Worm (Caenorhabditis elegans) whole organism, young adult: ENCODE data around the gene ipla-1.
A peak's percentile ranks its signal among the peaks of the same experiment; 100 is the strongest.

Experiments
- B0035.1 ChIP-seq: sonication (generic microtip); optimal IDR thresholded peaks from 2 replicates; lab custom pipeline; 2016; ENCODE audit warnings: missing genetic modification characterization, mild to moderate bottlenecking, missing compliant biosample characterization, missing genotype, missing genetic modification reagents
- B0336.3 ChIP-seq: fragments of 200-800 bp; sonication (Bioruptor generic); IDR thresholded peaks from 2 replicates; pipeline ENCODE4 v1.3.6; 2022; ENCODE audit warnings: missing genetic modification characterization, missing compliant biosample characterization
- D2030.7 ChIP-seq: fragments of 200-800 bp; sonication (Bioruptor generic); IDR thresholded peaks from 2 replicates; pipeline ENCODE4 v1.3.6; 2022; ENCODE audit warnings: missing genetic modification reagents, missing genetic modification characterization, missing compliant biosample characterization
- F22D6.2 ChIP-seq: sonication (generic microtip); optimal IDR thresholded peaks from 2 replicates; lab custom pipeline; 2016; ENCODE audit warnings: mild to moderate bottlenecking, missing genetic modification characterization, missing compliant biosample characterization
- F39B2.1 ChIP-seq: fragments of 200-800 bp; sonication (Bioruptor generic); IDR thresholded peaks from 2 replicates; pipeline ENCODE4 v1.3.6; 2022; ENCODE audit warnings: missing genetic modification reagents, missing genetic modification characterization, missing compliant biosample characterization
- T26A5.8 ChIP-seq: sonication (generic microtip); optimal IDR thresholded peaks from 2 replicates; lab custom pipeline; 2016; ENCODE audit warnings: missing genetic modification characterization, missing compliant biosample characterization
- Y67H2A.10 ChIP-seq: fragments of 200-800 bp; sonication (Bioruptor generic); conservative IDR thresholded peaks from 2 replicates; pipeline ENCODE4 v1.3.6; 2022; ENCODE audit warnings: missing genetic modification reagents, missing genetic modification characterization, missing compliant biosample characterization
- ama-1 ChIP-seq, 3 experiments: fragments of 150-350 bp in 1 of 3; sonication (generic microtip) in 2 of 3; optimal IDR thresholded peaks; 2 replicates each; lab custom pipeline; 2014 to 2018; ENCODE audit warnings: missing biosample characterization in 2 of 3, missing genetic modification characterization in 2 of 3, missing genetic modification reagents in 2 of 3
- aptf-2 ChIP-seq: fragments of 200-800 bp; sonication (Bioruptor generic); conservative IDR thresholded peaks from 2 replicates; pipeline ENCODE4 v1.3.6; 2022; ENCODE audit warnings: missing genetic modification reagents, missing genetic modification characterization, missing compliant biosample characterization
- atf-7 ChIP-seq: sonication (generic microtip); optimal IDR thresholded peaks from 2 replicates; lab custom pipeline; 2017; ENCODE audit warnings: mild to moderate bottlenecking, missing genetic modification characterization, missing compliant biosample characterization
- attf-3 ChIP-seq: fragments of 200-800 bp; sonication (Bioruptor generic); conservative IDR thresholded peaks from 2 replicates; pipeline ENCODE4 v1.3.6; 2022; ENCODE audit warnings: missing genetic modification reagents, missing genetic modification characterization, missing compliant biosample characterization
- cebp-1 ChIP-seq, 2 experiments: fragments of 200-800 bp in 1 of 2; sonication (Bioruptor generic) in 1 of 2; sonication (generic microtip) in 1 of 2; IDR thresholded peaks in 1 of 2; optimal IDR thresholded peaks in 1 of 2; 2 replicates each; pipeline versions ENCODE4 v1.3.6 to Lab custom; 2017 to 2022; ENCODE audit warnings: missing compliant biosample characterization in 2 of 2, missing genetic modification characterization in 2 of 2, mild to moderate bottlenecking in 1 of 2, missing genetic modification reagents in 1 of 2, moderate library complexity in 1 of 2
- ceh-58 ChIP-seq: fragments of 200-800 bp; sonication (Bioruptor generic); IDR thresholded peaks from 2 replicates; pipeline ENCODE4 v1.3.6; 2022; ENCODE audit warnings: missing genetic modification characterization, missing compliant biosample characterization
- dox-1 ChIP-seq: fragments of 200-800 bp; sonication (Bioruptor generic); IDR thresholded peaks from 2 replicates; pipeline ENCODE4 v1.3.6; 2022; ENCODE audit warnings: missing genetic modification reagents, missing genetic modification characterization, missing compliant biosample characterization
- dpl-1 ChIP-seq: fragments of 150-350 bp; optimal IDR thresholded peaks from 2 replicates; lab custom pipeline; 2014; ENCODE audit warnings: missing biosample characterization, missing genetic modification reagents, missing genetic modification characterization
- egrh-3 ChIP-seq: fragments of 200-800 bp; sonication (Bioruptor generic); IDR thresholded peaks from 2 replicates; pipeline ENCODE4 v1.3.6; 2022; ENCODE audit warnings: missing genetic modification reagents, missing genetic modification characterization, missing compliant biosample characterization
- ekl-4 ChIP-seq: fragments of 200-800 bp; sonication (Bioruptor generic); IDR thresholded peaks from 2 replicates; pipeline ENCODE4 v1.3.6; 2022; ENCODE audit warnings: missing genetic modification reagents, missing genetic modification characterization, missing compliant biosample characterization
- fkh-3 ChIP-seq: sonication (generic microtip); optimal IDR thresholded peaks from 2 replicates; lab custom pipeline; 2016; ENCODE audit warnings: mild to moderate bottlenecking, missing genetic modification characterization, missing compliant biosample characterization
- gei-17 ChIP-seq: fragments of 200-800 bp; sonication (Bioruptor generic); optimal IDR thresholded peaks from 2 replicates; lab custom pipeline; 2018; ENCODE audit warnings: mild to moderate bottlenecking, missing genetic modification characterization, missing compliant biosample characterization
- hlh-26 ChIP-seq: fragments of 200-800 bp; sonication (Bioruptor generic); conservative IDR thresholded peaks from 2 replicates; pipeline ENCODE4 v1.3.6; 2022; ENCODE audit warnings: missing genetic modification reagents, missing genetic modification characterization, missing compliant biosample characterization
- hmg-1.2 ChIP-seq: fragments of 200-800 bp; sonication (Bioruptor generic); IDR thresholded peaks from 2 replicates; pipeline ENCODE4 v1.3.6; 2022; ENCODE audit warnings: missing genetic modification reagents, missing genetic modification characterization, missing compliant biosample characterization
- hmg-20 ChIP-seq: fragments of 200-800 bp; sonication (Bioruptor generic); IDR thresholded peaks from 2 replicates; pipeline ENCODE4 v1.3.6; 2022; ENCODE audit warnings: missing genetic modification reagents, missing genetic modification characterization, missing compliant biosample characterization
- hrde-1 ChIP-seq: sonication (generic microtip); optimal IDR thresholded peaks from 2 replicates; lab custom pipeline; 2016; ENCODE audit warnings: missing genetic modification characterization, mild to moderate bottlenecking, missing compliant biosample characterization, moderate library complexity, missing genotype, missing genetic modification reagents, borderline replicate concordance
- lag-1 ChIP-seq: fragments of 200-800 bp; sonication (Bioruptor generic); IDR thresholded peaks from 2 replicates; pipeline ENCODE4 v1.3.6; 2022; ENCODE audit warnings: missing genetic modification reagents, missing genetic modification characterization, missing compliant biosample characterization
- let-607 ChIP-seq, 2 experiments: fragments of 200-800 bp in 1 of 2; sonication (Bioruptor generic) in 1 of 2; sonication (generic microtip) in 1 of 2; optimal IDR thresholded peaks; 2 replicates each; lab custom pipeline; 2016 to 2018; ENCODE audit warnings: mild to moderate bottlenecking in 2 of 2, missing compliant biosample characterization in 2 of 2, missing genetic modification characterization in 2 of 2, moderate library complexity in 2 of 2, missing genotype in 1 of 2
- lir-1 ChIP-seq: fragments of 200-800 bp; sonication (Bioruptor generic); conservative IDR thresholded peaks from 2 replicates; pipeline ENCODE4 v1.3.6; 2022; ENCODE audit warnings: missing genetic modification reagents, missing genetic modification characterization, missing compliant biosample characterization
- lsl-1 ChIP-seq: fragments of 200-800 bp; sonication (Bioruptor generic); optimal IDR thresholded peaks from 2 replicates; lab custom pipeline; 2018; ENCODE audit warnings: mild to moderate bottlenecking, missing genetic modification characterization, moderate library complexity, missing compliant biosample characterization
- madf-10 ChIP-seq: sonication (generic microtip); optimal IDR thresholded peaks from 2 replicates; lab custom pipeline; 2016; ENCODE audit warnings: mild to moderate bottlenecking, missing genetic modification characterization, missing compliant biosample characterization
- madf-3 ChIP-seq: fragments of 200-800 bp; sonication (Bioruptor generic); IDR thresholded peaks from 2 replicates; pipeline ENCODE4 v1.3.6; 2022; ENCODE audit warnings: missing genetic modification reagents, missing genetic modification characterization, missing compliant biosample characterization
- madf-8 ChIP-seq: fragments of 200-800 bp; sonication (Bioruptor generic); conservative IDR thresholded peaks from 2 replicates; pipeline ENCODE4 v1.3.6; 2022; ENCODE audit warnings: missing genetic modification reagents, missing genetic modification characterization, missing compliant biosample characterization
- mel-28 ChIP-seq: sonication (generic microtip); optimal IDR thresholded peaks from 2 replicates; lab custom pipeline; 2016; ENCODE audit warnings: borderline replicate concordance, mild to moderate bottlenecking, missing genetic modification characterization, missing compliant biosample characterization
- nfyb-1 ChIP-seq: fragments of 200-800 bp; sonication (Bioruptor generic); IDR thresholded peaks from 2 replicates; pipeline ENCODE4 v1.3.6; 2022; ENCODE audit warnings: missing genetic modification reagents, missing genetic modification characterization, missing compliant biosample characterization
- pbrm-1 ChIP-seq: fragments of 200-800 bp; sonication (Bioruptor generic); IDR thresholded peaks from 2 replicates; pipeline ENCODE4 v1.3.6; 2022; ENCODE audit warnings: missing genetic modification reagents, missing genetic modification characterization, missing compliant biosample characterization
- rec-8 ChIP-seq, 2 experiments: sonication (generic microtip); optimal IDR thresholded peaks; 2 replicates each; lab custom pipeline; 2016; ENCODE audit warnings: mild to moderate bottlenecking in 2 of 2, missing genetic modification characterization in 2 of 2, missing genetic modification reagents in 2 of 2, missing genotype in 2 of 2, missing biosample characterization in 1 of 2, missing compliant biosample characterization in 1 of 2, moderate library complexity in 1 of 2
- repo-1 ChIP-seq: sonication (generic microtip); optimal IDR thresholded peaks from 2 replicates; lab custom pipeline; 2017; ENCODE audit warnings: mild to moderate bottlenecking, missing genetic modification characterization, missing compliant biosample characterization
- rpc-1 ChIP-seq, 2 experiments: fragments of 150-350 bp in 1 of 2; sonication (generic microtip) in 1 of 2; optimal IDR thresholded peaks; 2 replicates each; lab custom pipeline; 2014 to 2018; ENCODE audit warnings: missing biosample characterization in 1 of 2, missing genetic modification characterization in 1 of 2, missing genetic modification reagents in 1 of 2, missing genotype in 1 of 2
- sdz-38 ChIP-seq: sonication (generic microtip); optimal IDR thresholded peaks from 2 replicates; lab custom pipeline; 2016; ENCODE audit warnings: missing genotype, missing genetic modification characterization, missing compliant biosample characterization
- snpc-1.1 ChIP-seq: sonication (generic microtip); optimal IDR thresholded peaks from 2 replicates; lab custom pipeline; 2017; ENCODE audit warnings: missing genetic modification characterization, mild to moderate bottlenecking, missing compliant biosample characterization, antibody characterized with exemption, moderate library complexity, missing genotype, missing genetic modification reagents; ENCODE audit not compliant: insufficient read depth
- snpc-3.4 ChIP-seq: sonication (generic microtip); optimal IDR thresholded peaks from 2 replicates; lab custom pipeline; 2017; ENCODE audit warnings: missing genetic modification characterization, mild to moderate bottlenecking, missing compliant biosample characterization, antibody characterized with exemption, moderate library complexity, missing genotype, missing genetic modification reagents
- tbp1 ChIP-seq: fragments of 200-800 bp; sonication (Bioruptor generic); optimal IDR thresholded peaks from 2 replicates; lab custom pipeline; 2018; ENCODE audit warnings: mild to moderate bottlenecking, missing genetic modification characterization, missing compliant biosample characterization
- tbx-9 ChIP-seq: sonication (generic microtip); optimal IDR thresholded peaks from 2 replicates; lab custom pipeline; 2016; ENCODE audit warnings: borderline replicate concordance, missing genetic modification characterization, inconsistent platforms, missing compliant biosample characterization
- tlf-1 ChIP-seq: fragments of 200-800 bp; sonication (Bioruptor generic); optimal IDR thresholded peaks from 2 replicates; lab custom pipeline; 2018; ENCODE audit warnings: mild to moderate bottlenecking, missing genetic modification characterization, missing compliant biosample characterization
- unc-62 ChIP-seq: fragments of 150-350 bp; optimal IDR thresholded peaks from 2 replicates; lab custom pipeline; 2014; ENCODE audit warnings: missing biosample characterization, missing genetic modification reagents, missing genetic modification characterization
- xnd-1 ChIP-seq: sonication (generic microtip); optimal IDR thresholded peaks from 2 replicates; lab custom pipeline; 2016; ENCODE audit warnings: missing genotype, missing genetic modification reagents, missing genetic modification characterization, missing compliant biosample characterization
- ztf-26 ChIP-seq: sonication (generic microtip); optimal IDR thresholded peaks from 2 replicates; lab custom pipeline; 2017; ENCODE audit warnings: missing genetic modification characterization, missing compliant biosample characterization
- ztf-3 ChIP-seq: fragments of 200-800 bp; sonication (Bioruptor generic); optimal IDR thresholded peaks from 2 replicates; lab custom pipeline; 2018; ENCODE audit warnings: mild to moderate bottlenecking, missing genetic modification characterization, missing compliant biosample characterization
- ztf-6 ChIP-seq: fragments of 200-800 bp; sonication (Bioruptor generic); IDR thresholded peaks from 2 replicates; pipeline ENCODE4 v1.3.6; 2022; ENCODE audit warnings: missing genetic modification reagents, missing genetic modification characterization, missing compliant biosample characterization

Gene ipla-1

DNA sequence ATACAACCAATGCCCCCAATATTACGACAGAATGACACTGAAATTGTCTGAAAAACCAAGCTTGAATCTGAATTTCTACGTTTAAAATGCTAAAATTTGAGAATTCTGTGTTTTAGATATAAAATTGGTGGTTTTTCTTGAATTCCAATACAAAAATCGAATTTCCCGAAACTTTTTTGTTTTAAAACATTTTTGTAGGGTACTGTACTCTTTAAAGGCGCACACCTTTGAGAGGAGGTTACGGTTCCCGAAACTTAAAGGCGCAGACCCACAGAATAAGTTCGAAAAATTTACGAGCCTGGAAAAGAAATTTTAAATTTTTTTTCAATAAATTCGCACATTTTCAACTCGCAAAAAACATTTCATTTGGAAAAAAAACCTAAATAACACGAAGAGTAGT, 3.5 kb upstream of the ipla-1 start (continued):
- no peak for TF ChIP-seq tbx-9 (tag; lab: Kevin White, UChicago)
- TF ChIP-seq madf-8 (GFP tag; lab: Robert Waterston, UW), result peak; percentile 98
- peak; percentile 99 for TF ChIP-seq lsl-1 (GFP tag; lab: Kevin White, UChicago)
- no peak for TF ChIP-seq rpc-1 (optimal IDR thresholded peaks at IDR 0.05; lab: Kevin White, UChicago)
- no peak for TF ChIP-seq rpc-1 (tag; optimal IDR thresholded peaks at IDR 0.05; lab: Kevin White, UChicago)
- peak; percentile 80 for TF ChIP-seq D2030.7 (GFP tag; lab: Robert Waterston, UW)
- no peak for TF ChIP-seq madf-10 (tag; lab: Kevin White, UChicago)
- TF ChIP-seq ceh-58, result no peak
- TF ChIP-seq mel-28 (tag; lab: Kevin White, UChicago), result no peak
- peak; percentile 42; the same call in 1 of the 2 replicates for TF ChIP-seq dox-1
- no peak for TF ChIP-seq B0336.3 (GFP tag; lab: Robert Waterston, UW)
- no peak for TF ChIP-seq F39B2.1 (GFP tag; lab: Robert Waterston, UW)
- no peak for TF ChIP-seq cebp-1 (GFP tag; IDR thresholded peaks at IDR 0.05; lab: Robert Waterston, UW)
- TF ChIP-seq cebp-1 (tag; optimal IDR thresholded peaks at IDR 0.05; lab: Kevin White, UChicago), result no peak
- no peak for TF ChIP-seq gei-17 (GFP tag; lab: Kevin White, UChicago)
- TF ChIP-seq let-607 (tag; optimal IDR thresholded peaks at IDR 0.05; lab: Kevin White, UChicago), result no peak
- no peak for TF ChIP-seq sdz-38 (tag; lab: Kevin White, UChicago)
- TF ChIP-seq repo-1 (tag; lab: Kevin White, UChicago), result no peak
- TF ChIP-seq ekl-4 (GFP tag; lab: Robert Waterston, UW), result no peak
- TF ChIP-seq hmg-20 (GFP tag; lab: Robert Waterston, UW), result no peak
- peak; percentile 21; the same call in 1 of the 2 replicates for TF ChIP-seq hmg-1.2
- peak; percentile 33 for TF ChIP-seq tbp1 (GFP tag; lab: Kevin White, UChicago)
- TF ChIP-seq egrh-3, result no peak
- TF ChIP-seq ztf-6 (GFP tag; lab: Robert Waterston, UW), result no peak
- no peak for TF ChIP-seq ztf-3 (GFP tag; lab: Kevin White, UChicago)
- TF ChIP-seq Y67H2A.10, result no peak
- peak; percentile 42 for TF ChIP-seq dpl-1 (GFP tag; lab: Kevin White, UChicago)
- no peak for TF ChIP-seq lag-1 (GFP tag; lab: Robert Waterston, UW)
- no peak for TF ChIP-seq atf-7 (tag; lab: Kevin White, UChicago)
- TF ChIP-seq nfyb-1 (GFP tag; lab: Robert Waterston, UW), result no peak
- no peak for TF ChIP-seq snpc-3.4
- no peak for TF ChIP-seq ama-1 (optimal IDR thresholded peaks at IDR 0.05; lab: Kevin White, UChicago)
- no peak for TF ChIP-seq ama-1 (GFP tag; optimal IDR thresholded peaks at IDR 0.05; lab: Kevin White, UChicago)
- no peak for TF ChIP-seq B0035.1 (tag; lab: Kevin White, UChicago)
- TF ChIP-seq F22D6.2, result no peak
- no peak for TF ChIP-seq hlh-26 (GFP tag; lab: Robert Waterston, UW)
- no peak for TF ChIP-seq rec-8 (tag; optimal IDR thresholded peaks at IDR 0.05; lab: Kevin White, UChicago)
- no peak for TF ChIP-seq madf-3 (GFP tag; lab: Robert Waterston, UW)
- TF ChIP-seq T26A5.8 (tag; lab: Kevin White, UChicago), result no peak
- peak; percentile 94 for TF ChIP-seq xnd-1 (tag; lab: Kevin White, UChicago)
- TF ChIP-seq hrde-1 (tag; lab: Kevin White, UChicago), result no peak
- TF ChIP-seq unc-62 (GFP tag; lab: Kevin White, UChicago), result no peak
- TF ChIP-seq lir-1 (GFP tag; lab: Robert Waterston, UW), result no peak
- no peak for TF ChIP-seq aptf-2
- TF ChIP-seq attf-3 (GFP tag; lab: Robert Waterston, UW), result no peak
- no peak for TF ChIP-seq fkh-3
- TF ChIP-seq snpc-1.1, result no peak
- no peak for TF ChIP-seq ztf-26 (tag; lab: Kevin White, UChicago)
- TF ChIP-seq pbrm-1 (GFP tag; lab: Robert Waterston, UW), result peak; percentile 58; the same call in 1 of the 2 replicates
- no peak for TF ChIP-seq tlf-1 (GFP tag; lab: Kevin White, UChicago)
